Fruit fly (Drosophila melanogaster) whole organism, embryonic: Measurements from ENCODE around the gene RfC3.

Experiments
- Asciz ChIP-seq: fragments of 200-800 bp; sonication (Bioruptor generic); optimal IDR thresholded peaks from 2 replicates; lab custom pipeline; 2017; ENCODE audit warnings: missing biosample characterization, mild to moderate bottlenecking, missing genetic modification characterization, missing genetic modification reagents
- BtbVII ChIP-seq: fragments of 200-800 bp; sonication (Bioruptor generic); optimal IDR thresholded peaks from 3 replicates; lab custom pipeline; 2017; ENCODE audit warnings: missing biosample characterization, mild to moderate bottlenecking, missing genetic modification characterization
- CG10431 ChIP-seq: fragments of 200-800 bp; sonication (Bioruptor generic); optimal IDR thresholded peaks from 3 replicates; lab custom pipeline; 2018; ENCODE audit warnings: missing biosample characterization, mild to moderate bottlenecking, missing genetic modification characterization
- CG10543 ChIP-seq: fragments of 200-800 bp; sonication (Bioruptor generic); optimal IDR thresholded peaks from 3 replicates; lab custom pipeline; 2017; ENCODE audit warnings: missing biosample characterization, mild to moderate bottlenecking, missing genetic modification characterization, moderate library complexity
- CG11085 ChIP-seq: fragments of 200-800 bp; sonication (Bioruptor generic); IDR thresholded peaks from 2 replicates; pipeline ENCODE4 v1.3.6; 2022; ENCODE audit warnings: missing biosample characterization, missing genetic modification characterization
- CG13424 ChIP-seq: fragments of 200-800 bp; sonication (Bioruptor generic); optimal IDR thresholded peaks from 2 replicates; lab custom pipeline; 2019; ENCODE audit warnings: missing biosample characterization, mild to moderate bottlenecking, missing genetic modification characterization, moderate library complexity
- CG13624 ChIP-seq: fragments of 200-800 bp; sonication (Bioruptor generic); optimal IDR thresholded peaks from 2 replicates; lab custom pipeline; 2016; ENCODE audit warnings: missing biosample characterization, missing genetic modification characterization
- CG15073 ChIP-seq: fragments of 200-800 bp; sonication (Bioruptor generic); optimal IDR thresholded peaks from 2 replicates; lab custom pipeline; 2016; ENCODE audit warnings: missing biosample characterization, missing genetic modification characterization
- CG1647 ChIP-seq: fragments of 200-800 bp; sonication (Bioruptor generic); optimal IDR thresholded peaks from 3 replicates; lab custom pipeline; 2016; ENCODE audit warnings: missing biosample characterization, missing genetic modification characterization
- CG17361 ChIP-seq: fragments of 200-800 bp; sonication (Bioruptor generic); IDR thresholded peaks from 3 replicates; pipeline ENCODE4 v1.3.6; 2022; ENCODE audit warnings: missing biosample characterization, missing genetic modification characterization
- CG2120 ChIP-seq: fragments of 200-800 bp; sonication (Bioruptor generic); optimal IDR thresholded peaks from 3 replicates; lab custom pipeline; 2016; ENCODE audit warnings: missing biosample characterization, missing genetic modification characterization
- CG2129 ChIP-seq: fragments of 200-800 bp; sonication (Bioruptor generic); IDR thresholded peaks from 2 replicates; pipeline ENCODE4 v1.3.6; 2022; ENCODE audit warnings: missing biosample characterization, missing genetic modification characterization; ENCODE audit not compliant: partially characterized antibody
- CG2678 ChIP-seq: fragments of 200-800 bp; sonication (Bioruptor generic); optimal IDR thresholded peaks from 3 replicates; lab custom pipeline; 2019; ENCODE audit warnings: missing biosample characterization, mild to moderate bottlenecking, missing genetic modification characterization, moderate library complexity
- CG30431 ChIP-seq: fragments of 200-800 bp; sonication (Bioruptor generic); optimal IDR thresholded peaks from 2 replicates; lab custom pipeline; 2017; ENCODE audit warnings: missing biosample characterization, missing genetic modification characterization
- CG3065 ChIP-seq: fragments of 200-800 bp; sonication (Bioruptor generic); optimal IDR thresholded peaks from 2 replicates; lab custom pipeline; 2016; ENCODE audit warnings: missing biosample characterization, missing genetic modification characterization
- CG4617 ChIP-seq: fragments of 200-800 bp; sonication (Bioruptor generic); optimal IDR thresholded peaks from 3 replicates; lab custom pipeline; 2016; ENCODE audit warnings: missing biosample characterization, missing genetic modification characterization, borderline replicate concordance
- CG7357 ChIP-seq: fragments of 200-800 bp; sonication (Bioruptor generic); IDR thresholded peaks from 3 replicates; pipeline ENCODE4 v1.3.6; 2022; ENCODE audit warnings: missing biosample characterization, missing genetic modification characterization
- CG8924 ChIP-seq: fragments of 200-800 bp; optimal IDR thresholded peaks from 3 replicates; lab custom pipeline; 2019; ENCODE audit warnings: missing biosample characterization, mild to moderate bottlenecking, missing genetic modification characterization, moderate library complexity
- CG8944 ChIP-seq: fragments of 200-800 bp; sonication (Bioruptor generic); optimal IDR thresholded peaks from 3 replicates; lab custom pipeline; 2016; ENCODE audit warnings: missing biosample characterization, missing genetic modification characterization
- CHES-1-like ChIP-seq: fragments of 200-800 bp; sonication (Bioruptor generic); optimal IDR thresholded peaks from 2 replicates; lab custom pipeline; 2016; ENCODE audit warnings: missing biosample characterization, missing genetic modification characterization
- Camta ChIP-seq: fragments of 200-800 bp; sonication (Bioruptor generic); optimal IDR thresholded peaks from 2 replicates; lab custom pipeline; 2016; ENCODE audit warnings: missing biosample characterization, missing genetic modification characterization
- CkIIα-i1 ChIP-seq: fragments of 200-800 bp; sonication (Bioruptor generic); IDR thresholded peaks from 2 replicates; pipeline ENCODE4 v1.3.6; 2022; ENCODE audit warnings: missing biosample characterization, missing genetic modification characterization
- CrebB ChIP-seq: fragments of 200-800 bp; sonication (Bioruptor generic); optimal IDR thresholded peaks from 3 replicates; lab custom pipeline; 2018; ENCODE audit warnings: missing biosample characterization, mild to moderate bottlenecking, missing genetic modification characterization
- Deaf1 ChIP-seq: fragments of 200-800 bp; optimal IDR thresholded peaks from 3 replicates; lab custom pipeline; 2019; ENCODE audit warnings: missing biosample characterization, mild to moderate bottlenecking, missing genetic modification characterization, moderate library complexity
- ERR ChIP-seq: fragments of 200-800 bp; sonication (Bioruptor generic); optimal IDR thresholded peaks from 2 replicates; lab custom pipeline; 2016; ENCODE audit warnings: missing biosample characterization, missing genetic modification characterization
- Ets65A ChIP-seq: fragments of 200-800 bp; sonication (Bioruptor generic); peaks from one replicate; lab custom pipeline; 2016; ENCODE audit warnings: missing biosample characterization, missing genetic modification characterization
- Gsc ChIP-seq: fragments of 200-800 bp; sonication (Bioruptor generic); IDR thresholded peaks from 2 replicates; pipeline ENCODE4 v1.3.6; 2022; ENCODE audit warnings: missing biosample characterization, missing genetic modification characterization
- Kr ChIP-seq: fragments of 200-800 bp; sonication (Bioruptor generic); optimal IDR thresholded peaks from 2 replicates; lab custom pipeline; 2017; ENCODE audit warnings: missing biosample characterization, mild to moderate bottlenecking, missing genetic modification characterization
- MTF-1 ChIP-seq: fragments of 200-800 bp; sonication (Bioruptor generic); optimal IDR thresholded peaks from 2 replicates; lab custom pipeline; 2018; ENCODE audit warnings: missing biosample characterization, mild to moderate bottlenecking, missing genetic modification characterization, borderline replicate concordance
- TFAM ChIP-seq: fragments of 200-800 bp; sonication (Bioruptor generic); optimal IDR thresholded peaks from 2 replicates; lab custom pipeline; 2017; ENCODE audit warnings: missing biosample characterization, missing genetic modification characterization, inconsistent platforms
- cad ChIP-seq: fragments of >200 bp; optimal IDR thresholded peaks from 2 replicates; lab custom pipeline; 2017; ENCODE audit warnings: missing biosample characterization, missing genetic modification characterization
- chif ChIP-seq, 2 experiments: fragments of 200-800 bp; sonication (Bioruptor generic); optimal IDR thresholded peaks; 3 replicates each; lab custom pipeline; 2016; ENCODE audit warnings: missing biosample characterization in 2 of 2, missing genetic modification characterization in 2 of 2
- crp ChIP-seq, 2 experiments: fragments of 200-800 bp; sonication (Bioruptor generic); optimal IDR thresholded peaks; 2 replicates in 1 of 2; 3 replicates in 1 of 2; lab custom pipeline; 2017; ENCODE audit warnings: missing biosample characterization in 2 of 2, missing genetic modification characterization in 2 of 2, mild to moderate bottlenecking in 1 of 2, moderate library complexity in 1 of 2
- dmrt11E ChIP-seq: fragments of 200-800 bp; sonication (Bioruptor generic); optimal IDR thresholded peaks from 3 replicates; lab custom pipeline; 2018; ENCODE audit warnings: missing biosample characterization, mild to moderate bottlenecking, missing genetic modification characterization, moderate library complexity
- fd3F ChIP-seq: fragments of 200-800 bp; sonication (Bioruptor generic); optimal IDR thresholded peaks from 2 replicates; lab custom pipeline; 2018; ENCODE audit warnings: missing biosample characterization, mild to moderate bottlenecking, missing genetic modification characterization, moderate library complexity
- inv ChIP-seq: fragments of 200-800 bp; sonication (Bioruptor generic); IDR thresholded peaks from 2 replicates; pipeline ENCODE4 v1.3.6; 2022; ENCODE audit warnings: missing biosample characterization, missing genetic modification characterization; ENCODE audit not compliant: partially characterized antibody
- kni ChIP-seq: fragments of 200-800 bp; sonication (Bioruptor generic); optimal IDR thresholded peaks from 3 replicates; lab custom pipeline; 2017; ENCODE audit warnings: mild to moderate bottlenecking, missing biosample characterization, missing genetic modification reagents, missing genetic modification characterization
- knrl ChIP-seq: fragments of 200-800 bp; sonication (Bioruptor generic); IDR thresholded peaks from 3 replicates; pipeline ENCODE4 v1.3.6; 2022; ENCODE audit warnings: missing biosample characterization, missing genetic modification characterization; ENCODE audit not compliant: partially characterized antibody
- lmd ChIP-seq: fragments of 200-800 bp; sonication (Bioruptor generic); IDR thresholded peaks from 2 replicates; pipeline ENCODE4 v1.3.6; 2022; ENCODE audit warnings: missing biosample characterization, missing genetic modification characterization
- peb ChIP-seq: fragments of 200-800 bp; sonication (Bioruptor generic); IDR thresholded peaks from 2 replicates; pipeline ENCODE4 v1.3.6; 2022; ENCODE audit warnings: missing biosample characterization, missing genetic modification characterization
- ro ChIP-seq: fragments of 200-800 bp; sonication (Bioruptor generic); IDR thresholded peaks from 2 replicates; pipeline ENCODE4 v1.3.6; 2022; ENCODE audit warnings: missing biosample characterization, missing genetic modification characterization
- seq ChIP-seq: fragments of 200-800 bp; sonication (Bioruptor generic); IDR thresholded peaks from 2 replicates; pipeline ENCODE4 v1.3.6; 2022; ENCODE audit warnings: missing biosample characterization, missing genetic modification characterization
- slp2 ChIP-seq: fragments of 200-800 bp; sonication (Bioruptor generic); optimal IDR thresholded peaks from 2 replicates; lab custom pipeline; 2016; ENCODE audit warnings: missing biosample characterization, missing genetic modification characterization
- tio ChIP-seq: fragments of 200-800 bp; sonication (Bioruptor generic); optimal IDR thresholded peaks from 2 replicates; lab custom pipeline; 2017; ENCODE audit warnings: missing biosample characterization, missing genetic modification characterization, inconsistent platforms
- trh ChIP-seq: fragments of 200-800 bp; sonication (Bioruptor generic); optimal IDR thresholded peaks from 2 replicates; lab custom pipeline; 2016; ENCODE audit warnings: missing biosample characterization, missing genetic modification characterization
- usp ChIP-seq: fragments of >200 bp; optimal IDR thresholded peaks from 2 replicates; lab custom pipeline; 2017; ENCODE audit warnings: missing biosample characterization, missing genetic modification characterization
- vnd ChIP-seq: fragments of 200-800 bp; sonication (Bioruptor generic); IDR thresholded peaks from 3 replicates; pipeline ENCODE4 v1.3.6; 2022; ENCODE audit warnings: missing biosample characterization, missing genetic modification characterization; ENCODE audit not compliant: partially characterized antibody
- wek ChIP-seq: fragments of 200-800 bp; sonication (Bioruptor generic); optimal IDR thresholded peaks from 3 replicates; lab custom pipeline; 2018; ENCODE audit warnings: missing biosample characterization, mild to moderate bottlenecking, missing genetic modification characterization, moderate library complexity

Gene RfC3

DNA sequence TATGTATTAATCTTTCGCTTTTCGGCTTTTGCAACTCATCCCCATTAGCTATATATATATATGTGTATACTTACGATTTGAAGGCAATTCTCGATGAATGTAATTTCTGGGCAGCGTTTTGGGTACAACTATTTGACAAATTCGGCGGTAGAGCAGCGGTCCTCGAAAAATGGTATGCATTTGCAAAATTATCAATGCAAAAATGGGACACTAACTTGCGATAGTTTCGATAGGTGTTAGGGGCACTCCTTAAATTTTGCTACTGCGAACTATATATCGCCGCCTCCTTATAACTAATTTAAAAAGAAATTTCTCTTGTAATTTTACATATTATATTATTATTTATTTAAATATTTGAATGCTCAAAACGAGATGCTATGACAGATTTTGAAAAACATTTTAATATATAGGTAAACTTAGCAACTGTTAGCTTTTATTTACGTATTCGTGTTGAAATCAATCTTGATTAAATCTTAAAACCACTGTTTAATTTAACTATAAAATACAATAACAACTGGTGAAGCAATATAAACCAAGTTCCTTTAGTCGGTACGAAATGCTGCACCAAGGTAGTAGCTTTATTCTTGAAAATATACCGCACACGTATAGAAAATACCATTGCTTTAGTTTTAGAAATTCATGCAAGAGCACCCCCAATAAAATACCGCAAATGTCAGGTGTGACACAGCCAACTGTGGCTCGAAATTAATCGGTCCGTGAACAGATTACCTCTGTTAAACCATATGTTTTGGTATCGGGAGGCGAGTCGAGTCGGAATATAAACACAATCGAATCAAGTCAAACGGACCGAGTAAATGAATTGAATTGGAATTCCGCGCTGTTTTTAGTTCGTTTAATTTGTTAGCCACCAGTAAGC lies 5.5 kb upstream of the RfC3 start, which contains the start of the genes CG5355 and Klp31E (continued):
- TF ChIP-seq TFAM (GFP tag; lab: Kevin White, UChicago) (no peak), Gsc (no peak), dmrt11E (tag; lab: Kevin White, UChicago) (peak; percentile 80), CG8944 (GFP tag; lab: Kevin White, UChicago) (peak; percentile 41), CrebB (tag; lab: Kevin White, UChicago) (no peak), Asciz (GFP tag; lab: Kevin White, UChicago) (peak; percentile 64), ro (GFP tag; lab: Robert Waterston, UW) (no peak), CG11085 (GFP tag; lab: Robert Waterston, UW) (no peak), CG4617 (GFP tag; lab: Kevin White, UChicago) (peak; percentile 6), seq (GFP tag; lab: Robert Waterston, UW) (0 out of 2 replicates have a peak, but pooled peaks have one; percentile 8), CG13624 (GFP tag; lab: Kevin White, UChicago) (peak; percentile 52), fd3F (GFP tag; lab: Kevin White, UChicago) (peak; percentile 64), Camta (GFP tag; lab: Kevin White, UChicago) (no peak), CG13424 (peak; percentile 81), trh (GFP tag; lab: Kevin White, UChicago) (peak; percentile 13), ERR (GFP tag; lab: Kevin White, UChicago) (no peak), peb (GFP tag; lab: Robert Waterston, UW) (no peak), slp2 (GFP tag; lab: Kevin White, UChicago) (peak; percentile 37), MTF-1 (peak; percentile 9), CG3065 (no peak), wek (peak; percentile 89), chif (GFP tag; optimal IDR thresholded peaks at IDR 0.05; lab: Kevin White, UChicago) (peak; percentile 7 to 41), CG17361 (peak; percentile 95), Deaf1 (tag; lab: Kevin White, UChicago) (no peak), CG8924 (tag; lab: Kevin White, UChicago) (peak; percentile 76), CG15073 (no peak), CG2678 (tag; lab: Kevin White, UChicago) (no peak), lmd (GFP tag; lab: Robert Waterston, UW) (peak; percentile 52), CG10431 (GFP tag; lab: Kevin White, UChicago) (peak; percentile 46), Ets65A (peak; percentile 72), CG10543 (peak; percentile 72), CG2120 (peak; percentile 72), CG1647 (GFP tag; lab: Kevin White, UChicago) (peak; percentile 10), CG2129 (no peak; the same call in 1 of the 2 replicates), cad (GFP tag; lab: Kevin White, UChicago) (no peak), usp (GFP tag; lab: Kevin White, UChicago) (no peak), crp (GFP tag; optimal IDR thresholded peaks at IDR 0.05; lab: Kevin White, UChicago) (peak; percentile 30 to 84), Kr (no peak), kni (GFP tag; lab: Kevin White, UChicago) (no peak), CkIIα-i1 (GFP tag; lab: Robert Waterston, UW) (no peak), CG30431 (GFP tag; lab: Kevin White, UChicago) (peak; percentile 26), inv (GFP tag; lab: Robert Waterston, UW) (peak; percentile 57), knrl (GFP tag; lab: Robert Waterston, UW) (peak; percentile 67; the same call in 2 of the 3 replicates), BtbVII (GFP tag; lab: Kevin White, UChicago) (peak; percentile 56), vnd (GFP tag; lab: Robert Waterston, UW) (peak; percentile 65), CHES-1-like (GFP tag; lab: Kevin White, UChicago) (peak; percentile 29), CG7357 (GFP tag; lab: Robert Waterston, UW) (peak; percentile 49; the same call in 1 of the 3 replicates), tio (GFP tag; lab: Kevin White, UChicago) (no peak)
